Worm (Caenorhabditis elegans) whole organism, L1 larva: ENCODE data around the gene F18C5.5.

ENCODE experiments used
- ceh-82 ChIP-seq, 3 experiments: fragments of 150-350 bp in 1 of 3; sonication (generic microtip) in 2 of 3; optimal IDR thresholded peaks; 2 replicates each; lab custom pipeline; 2014 to 2017; ENCODE audit warnings: missing biosample characterization in 3 of 3, missing genetic modification characterization in 3 of 3
- ceh-90 ChIP-seq: sonication (generic microtip); optimal IDR thresholded peaks from 2 replicates; lab custom pipeline; 2016; ENCODE audit warnings: missing genetic modification characterization, missing compliant biosample characterization
- egl-27 ChIP-seq, 2 experiments: fragments of 150-350 bp in 1 of 2; sonication (generic microtip); optimal IDR thresholded peaks; 3 replicates each; lab custom pipeline; 2017 to 2018; ENCODE audit warnings: missing biosample characterization in 2 of 2, missing genetic modification characterization in 2 of 2, missing genetic modification reagents in 2 of 2
- nhr-76 ChIP-seq: sonication (generic microtip); optimal IDR thresholded peaks from 2 replicates; lab custom pipeline; 2017; ENCODE audit warnings: missing biosample characterization, missing genetic modification characterization
- snu-23 ChIP-seq: sonication (generic microtip); optimal IDR thresholded peaks from 2 replicates; lab custom pipeline; 2016; ENCODE audit warnings: missing genetic modification characterization, missing compliant biosample characterization
- unc-62 ChIP-seq: fragments of 150-350 bp; optimal IDR thresholded peaks from 2 replicates; lab custom pipeline; 2014; ENCODE audit warnings: missing biosample characterization, missing genetic modification reagents, missing genetic modification characterization
- zag-1 ChIP-seq: fragments of 150-350 bp; optimal IDR thresholded peaks from 2 replicates; lab custom pipeline; 2014; ENCODE audit warnings: missing biosample characterization, missing genetic modification characterization

ce11 chrII:6562203-6562867, 4.2 kb downstream of the F18C5.5 start:
- TF ChIP-seq nhr-76: no peak
- TF ChIP-seq zag-1 (tag; lab: Kevin White, UChicago): no peak
- no peak for TF ChIP-seq ceh-90 (tag; lab: Kevin White, UChicago)
- TF ChIP-seq unc-62 (GFP tag; lab: Kevin White, UChicago): no peak
- TF ChIP-seq egl-27 (tag; optimal IDR thresholded peaks at IDR 0.05; lab: Kevin White, UChicago): no peak
- no peak for TF ChIP-seq ceh-82 (tag; optimal IDR thresholded peaks at IDR 0.05; lab: Kevin White, UChicago)
- no peak for TF ChIP-seq snu-23 (GFP tag; lab: Kevin White, UChicago)
